Fruit fly (Drosophila melanogaster) whole organism, embryonic: ENCODE data around the gene CG15322.

Source experiments
- Aef1 ChIP-seq: fragments of 200-800 bp; sonication (Bioruptor generic); IDR thresholded peaks from 3 replicates; pipeline ENCODE4 v1.3.6; 2022; ENCODE audit warnings: missing biosample characterization, missing genetic modification characterization
- BtbVII ChIP-seq: fragments of 200-800 bp; sonication (Bioruptor generic); optimal IDR thresholded peaks from 3 replicates; lab custom pipeline; 2017; ENCODE audit warnings: missing biosample characterization, mild to moderate bottlenecking, missing genetic modification characterization
- CG12659 ChIP-seq: fragments of 200-800 bp; sonication (Bioruptor generic); optimal IDR thresholded peaks from 3 replicates; lab custom pipeline; 2017; ENCODE audit warnings: mild to moderate bottlenecking, missing biosample characterization, missing genetic modification reagents, missing genetic modification characterization
- CG12769 ChIP-seq: fragments of 200-800 bp; sonication (Bioruptor generic); optimal IDR thresholded peaks from 2 replicates; lab custom pipeline; 2019; ENCODE audit warnings: missing biosample characterization, mild to moderate bottlenecking, missing genetic modification characterization, moderate library complexity
- CG14050 ChIP-seq: fragments of 200-800 bp; sonication (Bioruptor generic); IDR thresholded peaks from 3 replicates; pipeline ENCODE4 v1.3.6; 2022; ENCODE audit warnings: missing biosample characterization, missing genetic modification characterization
- CG14667 ChIP-seq: fragments of 200-800 bp; sonication (Bioruptor generic); IDR thresholded peaks from 2 replicates; pipeline ENCODE4 v1.3.6; 2022; ENCODE audit warnings: missing biosample characterization, missing genetic modification characterization
- CG15073 ChIP-seq: fragments of 200-800 bp; sonication (Bioruptor generic); optimal IDR thresholded peaks from 2 replicates; lab custom pipeline; 2016; ENCODE audit warnings: missing biosample characterization, missing genetic modification characterization
- CG15696 ChIP-seq: fragments of 200-800 bp; sonication (Bioruptor generic); optimal IDR thresholded peaks from 2 replicates; lab custom pipeline; 2019; ENCODE audit warnings: missing biosample characterization, mild to moderate bottlenecking, missing genetic modification characterization, moderate library complexity
- CG1647 ChIP-seq: fragments of 200-800 bp; sonication (Bioruptor generic); optimal IDR thresholded peaks from 3 replicates; lab custom pipeline; 2016; ENCODE audit warnings: missing biosample characterization, missing genetic modification characterization
- CG1792 ChIP-seq: fragments of 200-800 bp; sonication (Bioruptor generic); optimal IDR thresholded peaks from 2 replicates; lab custom pipeline; 2016; ENCODE audit warnings: missing biosample characterization, missing genetic modification characterization
- CG2889 ChIP-seq: fragments of 200-800 bp; sonication (Bioruptor generic); IDR thresholded peaks from 3 replicates; pipeline ENCODE4 v1.3.6; 2022; ENCODE audit warnings: missing biosample characterization, missing genetic modification characterization
- CG3163 ChIP-seq: fragments of 200-800 bp; sonication (Bioruptor generic); optimal IDR thresholded peaks from 3 replicates; lab custom pipeline; 2016; ENCODE audit warnings: missing biosample characterization, missing genetic modification characterization
- CG3281 ChIP-seq: fragments of 200-800 bp; sonication (Bioruptor generic); optimal IDR thresholded peaks from 3 replicates; lab custom pipeline; 2017; ENCODE audit warnings: missing biosample characterization, mild to moderate bottlenecking, missing genetic modification characterization
- CG34376 ChIP-seq: fragments of 200-800 bp; sonication (Bioruptor generic); optimal IDR thresholded peaks from 2 replicates; lab custom pipeline; 2018; ENCODE audit warnings: missing biosample characterization, mild to moderate bottlenecking, missing genetic modification characterization
- CG34422 ChIP-seq: fragments of 200-800 bp; sonication (Bioruptor generic); IDR thresholded peaks from 3 replicates; pipeline ENCODE4 v1.3.6; 2022; ENCODE audit warnings: missing biosample characterization, missing genetic modification characterization
- CG3838 ChIP-seq: fragments of 200-800 bp; sonication (Bioruptor generic); optimal IDR thresholded peaks from 3 replicates; lab custom pipeline; 2016; ENCODE audit warnings: missing biosample characterization, missing genetic modification characterization
- CG4360 ChIP-seq: fragments of 200-800 bp; sonication (Bioruptor generic); IDR thresholded peaks from 2 replicates; pipeline ENCODE4 v1.3.6; 2022; ENCODE audit warnings: missing biosample characterization, missing genetic modification characterization
- CG4404 ChIP-seq: fragments of 200-800 bp; sonication (Bioruptor generic); IDR thresholded peaks from 2 replicates; pipeline ENCODE4 v1.3.6; 2022; ENCODE audit warnings: missing biosample characterization, missing genetic modification characterization
- CG4730 ChIP-seq: fragments of 200-800 bp; sonication (Bioruptor generic); IDR thresholded peaks from 2 replicates; pipeline ENCODE4 v1.3.6; 2022; ENCODE audit warnings: missing biosample characterization, missing genetic modification characterization
- CG4820 ChIP-seq: fragments of 200-800 bp; sonication (Bioruptor generic); optimal IDR thresholded peaks from 3 replicates; lab custom pipeline; 2016; ENCODE audit warnings: missing biosample characterization, missing genetic modification characterization
- CG7372 ChIP-seq: fragments of 200-800 bp; sonication (Bioruptor generic); IDR thresholded peaks from 2 replicates; pipeline ENCODE4 v1.3.6; 2022; ENCODE audit warnings: missing biosample characterization, missing genetic modification characterization
- CG7928 ChIP-seq: fragments of 200-800 bp; sonication (Bioruptor generic); optimal IDR thresholded peaks from 2 replicates; lab custom pipeline; 2017; ENCODE audit warnings: missing biosample characterization, mild to moderate bottlenecking, missing genetic modification characterization
- CG7987 ChIP-seq: fragments of 200-800 bp; sonication (Bioruptor generic); optimal IDR thresholded peaks from 2 replicates; lab custom pipeline; 2018; ENCODE audit warnings: missing biosample characterization, mild to moderate bottlenecking, missing genetic modification characterization, moderate library complexity
- CG8478 ChIP-seq: fragments of >200 bp; optimal IDR thresholded peaks from 2 replicates; lab custom pipeline; 2018
- CG8924 ChIP-seq: fragments of 200-800 bp; optimal IDR thresholded peaks from 3 replicates; lab custom pipeline; 2019; ENCODE audit warnings: missing biosample characterization, mild to moderate bottlenecking, missing genetic modification characterization, moderate library complexity
- Dbx ChIP-seq: fragments of 200-800 bp; sonication (Bioruptor generic); IDR thresholded peaks from 3 replicates; pipeline ENCODE4 v1.3.6; 2022; ENCODE audit warnings: missing biosample characterization, missing genetic modification characterization
- Deaf1 ChIP-seq: fragments of 200-800 bp; optimal IDR thresholded peaks from 3 replicates; lab custom pipeline; 2019; ENCODE audit warnings: missing biosample characterization, mild to moderate bottlenecking, missing genetic modification characterization, moderate library complexity
- Doc2 ChIP-seq: fragments of 200-800 bp; sonication (Bioruptor generic); IDR thresholded peaks from 2 replicates; pipeline ENCODE4 v1.3.6; 2022; ENCODE audit warnings: missing biosample characterization, missing genetic modification characterization
- Doc3 ChIP-seq: fragments of 200-800 bp; sonication (Bioruptor generic); IDR thresholded peaks from 3 replicates; pipeline ENCODE4 v1.3.6; 2022; ENCODE audit warnings: missing biosample characterization, missing genetic modification characterization; ENCODE audit not compliant: partially characterized antibody
- Dp ChIP-seq: fragments of 200-800 bp; sonication (Bioruptor generic); optimal IDR thresholded peaks from 2 replicates; lab custom pipeline; 2018; ENCODE audit warnings: missing biosample characterization, mild to moderate bottlenecking, missing genetic modification characterization, moderate library complexity
- GATAe ChIP-seq: fragments of 200-800 bp; sonication (Bioruptor generic); conservative IDR thresholded peaks from 2 replicates; pipeline ENCODE4 v1.3.6; 2022; ENCODE audit warnings: missing biosample characterization, missing genetic modification characterization
- HLH54F ChIP-seq: fragments of 200-800 bp; sonication (Bioruptor generic); optimal IDR thresholded peaks from 3 replicates; lab custom pipeline; 2016; ENCODE audit warnings: missing biosample characterization, missing genetic modification characterization
- HmgD ChIP-seq: fragments of 200-800 bp; sonication (Bioruptor generic); optimal IDR thresholded peaks from 3 replicates; lab custom pipeline; 2016; ENCODE audit warnings: missing biosample characterization, missing genetic modification characterization
- HmgZ ChIP-seq: fragments of 200-800 bp; sonication (Bioruptor generic); optimal IDR thresholded peaks from 2 replicates; lab custom pipeline; 2018; ENCODE audit warnings: missing biosample characterization, mild to moderate bottlenecking, missing genetic modification characterization
- Hmx ChIP-seq: fragments of 200-800 bp; sonication (Bioruptor generic); optimal IDR thresholded peaks from 2 replicates; lab custom pipeline; 2016; ENCODE audit warnings: missing biosample characterization, missing genetic modification characterization
- Jarid2 ChIP-seq: fragments of 200-800 bp; sonication (Bioruptor generic); optimal IDR thresholded peaks from 3 replicates; lab custom pipeline; 2017; ENCODE audit warnings: mild to moderate bottlenecking, missing biosample characterization, missing genetic modification reagents, missing genetic modification characterization
- Myb ChIP-seq: fragments of 200-800 bp; sonication (Bioruptor generic); optimal IDR thresholded peaks from 2 replicates; lab custom pipeline; 2016; ENCODE audit warnings: missing biosample characterization, missing genetic modification characterization
- Optix ChIP-seq: fragments of 200-800 bp; sonication (Bioruptor generic); IDR thresholded peaks from 3 replicates; pipeline ENCODE4 v1.3.6; 2022; ENCODE audit warnings: missing biosample characterization, missing genetic modification characterization
- Sry-β ChIP-seq: fragments of 200-800 bp; sonication (Bioruptor generic); optimal IDR thresholded peaks from 2 replicates; lab custom pipeline; 2018; ENCODE audit warnings: missing biosample characterization, mild to moderate bottlenecking, missing genetic modification characterization, moderate library complexity
- Vsx1 ChIP-seq: fragments of 200-800 bp; sonication (Bioruptor generic); optimal IDR thresholded peaks from 2 replicates; lab custom pipeline; 2017; ENCODE audit warnings: missing biosample characterization, mild to moderate bottlenecking, missing genetic modification characterization, missing genetic modification reagents
- YL-1 ChIP-seq: fragments of 200-800 bp; sonication (Bioruptor generic); optimal IDR thresholded peaks from 3 replicates; lab custom pipeline; 2017; ENCODE audit warnings: missing biosample characterization, mild to moderate bottlenecking, missing genetic modification characterization
- bowl ChIP-seq: fragments of 200-800 bp; sonication (Bioruptor generic); IDR thresholded peaks from 2 replicates; pipeline ENCODE4 v1.3.6; 2022; ENCODE audit warnings: missing biosample characterization, missing genetic modification characterization
- cad ChIP-seq: fragments of >200 bp; optimal IDR thresholded peaks from 2 replicates; lab custom pipeline; 2017; ENCODE audit warnings: missing biosample characterization, missing genetic modification characterization
- cwo ChIP-seq: fragments of 200-800 bp; sonication (Bioruptor generic); optimal IDR thresholded peaks from 3 replicates; lab custom pipeline; 2017; ENCODE audit warnings: missing biosample characterization, missing genetic modification characterization, mild to moderate bottlenecking, moderate library complexity, missing genetic modification reagents
- grn ChIP-seq: fragments of 200-800 bp; sonication (Bioruptor generic); optimal IDR thresholded peaks from 3 replicates; lab custom pipeline; 2017; ENCODE audit warnings: missing biosample characterization, missing genetic modification characterization
- gsb ChIP-seq: fragments of 200-800 bp; sonication (Bioruptor generic); IDR thresholded peaks from 2 replicates; pipeline ENCODE4 v1.3.6; 2022; ENCODE audit warnings: missing biosample characterization, missing genetic modification characterization
- klu ChIP-seq: fragments of 200-800 bp; sonication (Bioruptor generic); IDR thresholded peaks from 2 replicates; pipeline ENCODE4 v1.3.6; 2022; ENCODE audit warnings: missing biosample characterization, missing genetic modification characterization
- lilli ChIP-seq: fragments of 200-800 bp; sonication (Bioruptor generic); optimal IDR thresholded peaks from 3 replicates; lab custom pipeline; 2016; ENCODE audit warnings: missing biosample characterization, missing genetic modification characterization
- nmo ChIP-seq: fragments of 200-800 bp; sonication (Bioruptor generic); optimal IDR thresholded peaks from 2 replicates; lab custom pipeline; 2018; ENCODE audit warnings: missing biosample characterization, mild to moderate bottlenecking, missing genetic modification characterization, moderate library complexity
- sc ChIP-seq, 3 experiments: fragments of >200 bp in 2 of 3; fragments of 200-800 bp in 1 of 3; sonication (Bioruptor generic) in 1 of 3; optimal IDR thresholded peaks; 2 replicates in 2 of 3; 3 replicates in 1 of 3; lab custom pipeline; 2017; ENCODE audit warnings: mild to moderate bottlenecking in 1 of 3, missing biosample characterization in 1 of 3, missing genetic modification characterization in 1 of 3, missing genetic modification reagents in 1 of 3
- sens-2 ChIP-seq: fragments of 200-800 bp; sonication (Bioruptor generic); IDR thresholded peaks from 2 replicates; pipeline ENCODE4 v1.3.6; 2022; ENCODE audit warnings: missing biosample characterization, missing genetic modification characterization
- stwl ChIP-seq: fragments of 200-800 bp; sonication (Bioruptor generic); optimal IDR thresholded peaks from 3 replicates; lab custom pipeline; 2018; ENCODE audit warnings: missing biosample characterization, mild to moderate bottlenecking, missing genetic modification characterization, moderate library complexity
- yki ChIP-seq: fragments of >200 bp; optimal IDR thresholded peaks from 3 replicates; lab custom pipeline; 2018

CG15322 gene

DNA sequence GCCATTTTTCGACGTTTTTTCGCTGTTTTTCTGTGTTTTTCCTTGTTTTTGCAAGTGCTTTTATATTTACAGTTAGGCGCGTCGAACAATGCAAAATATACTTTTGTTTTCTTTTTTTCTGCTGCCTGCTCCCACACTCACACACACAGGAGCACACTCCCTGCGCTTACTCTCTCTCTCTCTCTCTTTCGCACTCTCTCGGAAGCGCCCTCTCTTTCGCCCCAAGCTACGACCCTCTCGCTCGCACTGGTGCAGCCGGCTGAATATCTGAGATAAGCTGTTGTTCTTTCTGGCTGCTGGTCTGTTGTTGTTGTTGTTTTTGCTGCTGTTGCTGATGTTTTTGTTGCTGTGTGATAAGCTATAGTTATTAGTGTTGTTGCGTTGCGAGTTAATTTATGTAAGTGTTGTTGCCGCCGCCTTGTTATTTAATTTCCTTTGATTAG is 25.6 kb downstream of the CG15322 start (continued):
- no peak for TF ChIP-seq sc (optimal IDR thresholded peaks at IDR 0.05; lab: Kevin White, UChicago)
- no peak for TF ChIP-seq sc (GFP tag; optimal IDR thresholded peaks at IDR 0.05; lab: Kevin White, UChicago)
- TF ChIP-seq nmo (GFP tag; lab: Kevin White, UChicago) = no peak
- no peak for TF ChIP-seq CG8924 (tag; lab: Kevin White, UChicago)
- no peak for TF ChIP-seq CG3281
- peak; percentile 23 for TF ChIP-seq yki (lab: Kevin White, UChicago)
- TF ChIP-seq klu (GFP tag; lab: Robert Waterston, UW) = no peak
- no peak for TF ChIP-seq Myb (GFP tag; lab: Kevin White, UChicago)
- TF ChIP-seq CG12769 = no peak
- peak; percentile 71 for TF ChIP-seq grn (GFP tag; lab: Kevin White, UChicago)
- no peak for TF ChIP-seq HmgZ (tag; lab: Kevin White, UChicago)
- no peak for TF ChIP-seq CG4820
- TF ChIP-seq BtbVII (GFP tag; lab: Kevin White, UChicago) = no peak
- peak; percentile 79 for TF ChIP-seq CG8478
- TF ChIP-seq Optix = no peak
- TF ChIP-seq CG15696 (tag; lab: Kevin White, UChicago) = no peak
- TF ChIP-seq Deaf1 (tag; lab: Kevin White, UChicago) = no peak
- no peak for TF ChIP-seq sens-2 (GFP tag; lab: Robert Waterston, UW)
- TF ChIP-seq CG12659 (GFP tag; lab: Kevin White, UChicago) = no peak
- TF ChIP-seq Hmx = no peak
- TF ChIP-seq CG1792 (GFP tag; lab: Kevin White, UChicago) = no peak
- TF ChIP-seq CG34376 (GFP tag; lab: Kevin White, UChicago) = peak; percentile 46
- TF ChIP-seq CG15073 = no peak
- TF ChIP-seq GATAe (GFP tag; lab: Robert Waterston, UW) = peak; percentile 67
- TF ChIP-seq CG7372 = no peak
- TF ChIP-seq CG7987 (GFP tag; lab: Kevin White, UChicago) = no peak
- no peak for TF ChIP-seq CG3838 (GFP tag; lab: Kevin White, UChicago)
- TF ChIP-seq bowl (GFP tag; lab: Robert Waterston, UW) = no peak
- TF ChIP-seq Doc3 (GFP tag; lab: Robert Waterston, UW) = no peak
- TF ChIP-seq Dbx (GFP tag; lab: Robert Waterston, UW) = no peak
- TF ChIP-seq CG4730 (GFP tag; lab: Robert Waterston, UW) = no peak
- TF ChIP-seq CG4360 (GFP tag; lab: Robert Waterston, UW) = peak; percentile 94
- peak; percentile 0 for TF ChIP-seq Vsx1 (GFP tag; lab: Kevin White, UChicago)
- TF ChIP-seq Sry-β (GFP tag; lab: Kevin White, UChicago) = no peak
- TF ChIP-seq lilli (GFP tag; lab: Kevin White, UChicago) = no peak
- peak; percentile 71 for TF ChIP-seq Aef1 (GFP tag; lab: Robert Waterston, UW)
- TF ChIP-seq Doc2 (GFP tag; lab: Robert Waterston, UW) = no peak
- no peak for TF ChIP-seq cwo
- no peak for TF ChIP-seq CG1647 (GFP tag; lab: Kevin White, UChicago)
- no peak for TF ChIP-seq CG4404 (GFP tag; lab: Robert Waterston, UW)
- TF ChIP-seq CG7928 (GFP tag; lab: Kevin White, UChicago) = no peak
- no peak for TF ChIP-seq CG14050 (GFP tag; lab: Robert Waterston, UW)
- TF ChIP-seq gsb = no peak
- TF ChIP-seq HLH54F = no peak
- TF ChIP-seq HmgD (GFP tag; lab: Kevin White, UChicago) = no peak
- TF ChIP-seq CG34422 = peak; percentile 72; the same call in 2 of the 3 replicates
- TF ChIP-seq YL-1 (GFP tag; lab: Kevin White, UChicago) = no peak
- TF ChIP-seq CG2889 (GFP tag; lab: Robert Waterston, UW) = no peak
- TF ChIP-seq CG3163 (GFP tag; lab: Kevin White, UChicago) = no peak
- no peak for TF ChIP-seq CG14667 (GFP tag; lab: Robert Waterston, UW)
- no peak for TF ChIP-seq Dp
- TF ChIP-seq Jarid2 (GFP tag; lab: Kevin White, UChicago) = no peak
- TF ChIP-seq stwl (tag; lab: Kevin White, UChicago) = no peak
- TF ChIP-seq cad (GFP tag; lab: Kevin White, UChicago) = no peak
